Fruit fly (Drosophila melanogaster) whole organism, adult: ENCODE measurements around the gene p.
A peak's percentile ranks its signal among the peaks of the same experiment; 100 is the strongest.

Experiments
- CG11617 ChIP-seq: fragments of 200-800 bp; sonication (Bioruptor generic); optimal IDR thresholded peaks from 2 replicates; lab custom pipeline; 2017; ENCODE audit warnings: mild to moderate bottlenecking, missing biosample characterization, missing genetic modification reagents, missing genetic modification characterization
- CG12768 ChIP-seq: fragments of 200-800 bp; sonication (Bioruptor generic); optimal IDR thresholded peaks from 2 replicates; lab custom pipeline; 2017; ENCODE audit warnings: missing biosample characterization, missing genetic modification characterization, mild to moderate bottlenecking, moderate library complexity, missing genetic modification reagents
- CG14711 ChIP-seq: fragments of 200-800 bp; sonication (Bioruptor generic); optimal IDR thresholded peaks from 2 replicates; lab custom pipeline; 2018; ENCODE audit warnings: missing biosample characterization, mild to moderate bottlenecking, missing genetic modification characterization, moderate library complexity
- CG1620 ChIP-seq: fragments of 200-800 bp; sonication (Bioruptor generic); optimal IDR thresholded peaks from 2 replicates; lab custom pipeline; 2016; ENCODE audit warnings: missing biosample characterization, missing genetic modification characterization
- CG33017 ChIP-seq: fragments of 200-800 bp; sonication (Bioruptor generic); optimal IDR thresholded peaks from 2 replicates; lab custom pipeline; 2018; ENCODE audit warnings: missing biosample characterization, mild to moderate bottlenecking, missing genetic modification characterization, moderate library complexity
- CG5204 ChIP-seq: fragments of 200-800 bp; sonication (Bioruptor generic); optimal IDR thresholded peaks from 2 replicates; lab custom pipeline; 2016; ENCODE audit warnings: missing biosample characterization, missing genetic modification characterization
- CG7045 ChIP-seq: fragments of 200-800 bp; sonication (Bioruptor generic); optimal IDR thresholded peaks from 2 replicates; lab custom pipeline; 2017; ENCODE audit warnings: missing biosample characterization, mild to moderate bottlenecking, missing genetic modification characterization
- CG7101 ChIP-seq: fragments of 200-800 bp; sonication (Bioruptor generic); optimal IDR thresholded peaks from 2 replicates; lab custom pipeline; 2018; ENCODE audit warnings: missing biosample characterization, mild to moderate bottlenecking, missing genetic modification characterization, moderate library complexity
- Clk ChIP-seq: fragments of 200-800 bp; sonication (Bioruptor generic); optimal IDR thresholded peaks from 2 replicates; lab custom pipeline; 2017; ENCODE audit warnings: missing biosample characterization, missing genetic modification characterization
- Crg-1 ChIP-seq: fragments of 200-800 bp; sonication (Bioruptor generic); optimal IDR thresholded peaks from 2 replicates; lab custom pipeline; 2016; ENCODE audit warnings: missing biosample characterization, missing genetic modification characterization
- Hr96 ChIP-seq: fragments of 200-800 bp; sonication (Bioruptor generic); optimal IDR thresholded peaks from 2 replicates; lab custom pipeline; 2016; ENCODE audit warnings: missing biosample characterization, missing genetic modification characterization
- Mnt ChIP-seq: fragments of 200-800 bp; sonication (Bioruptor generic); optimal IDR thresholded peaks from 2 replicates; lab custom pipeline; 2016; ENCODE audit warnings: missing biosample characterization, mild to moderate bottlenecking, missing genetic modification characterization
- bab1 ChIP-seq: fragments of 200-800 bp; sonication (Bioruptor generic); optimal IDR thresholded peaks from 3 replicates; lab custom pipeline; 2019; ENCODE audit warnings: missing biosample characterization, mild to moderate bottlenecking, missing genetic modification characterization, moderate library complexity
- cic ChIP-seq: fragments of 200-800 bp; sonication (Bioruptor generic); optimal IDR thresholded peaks from 2 replicates; lab custom pipeline; 2017; ENCODE audit warnings: missing biosample characterization, mild to moderate bottlenecking, missing genetic modification characterization, moderate library complexity
- cnc ChIP-seq, 2 experiments: fragments of >200 bp; optimal IDR thresholded peaks; 2 replicates each; lab custom pipeline; 2017
- kay ChIP-seq: fragments of 200-800 bp; sonication (Bioruptor generic); peaks from one replicate; lab custom pipeline; 2016; ENCODE audit warnings: missing biosample characterization, missing genetic modification characterization, borderline replicate concordance
- ovo ChIP-seq: fragments of 200-800 bp; sonication (Bioruptor generic); optimal IDR thresholded peaks from 2 replicates; lab custom pipeline; 2016; ENCODE audit warnings: missing biosample characterization, missing genetic modification characterization
- pad ChIP-seq: fragments of 200-800 bp; sonication (Bioruptor generic); optimal IDR thresholded peaks from 3 replicates; lab custom pipeline; 2017; ENCODE audit warnings: missing biosample characterization, missing genetic modification characterization, mild to moderate bottlenecking, moderate library complexity, missing genetic modification reagents
- tj ChIP-seq: fragments of 200-800 bp; sonication (Bioruptor generic); optimal IDR thresholded peaks from 3 replicates; lab custom pipeline; 2017; ENCODE audit warnings: missing biosample characterization, mild to moderate bottlenecking, missing genetic modification characterization, moderate library complexity
- toe ChIP-seq: fragments of 200-800 bp; sonication (Bioruptor generic); optimal IDR thresholded peaks from 2 replicates; lab custom pipeline; 2016; ENCODE audit warnings: missing biosample characterization, missing genetic modification characterization

The p gene

dm6 chr3R:8712722-8713131 lies 42.2 kb upstream of the p start, which contains the start of gene CG8112:
Gene CG8112 (plus strand): TSS chr3R:8712933.
- TF ChIP-seq CG7045 (GFP tag; lab: Kevin White, UChicago), result peak; percentile 58
- TF ChIP-seq CG1620, result no peak
- TF ChIP-seq Crg-1 (GFP tag; lab: Kevin White, UChicago), result no peak
- TF ChIP-seq tj (GFP tag; lab: Kevin White, UChicago), result peak; percentile 83
- no peak for TF ChIP-seq toe (GFP tag; lab: Kevin White, UChicago)
- TF ChIP-seq bab1 (GFP tag; lab: Kevin White, UChicago), result peak; percentile 16
- TF ChIP-seq cic (GFP tag; lab: Kevin White, UChicago), result no peak
- no peak for TF ChIP-seq Mnt
- peak; percentile 87 for TF ChIP-seq CG11617 (GFP tag; lab: Kevin White, UChicago)
- TF ChIP-seq ovo (GFP tag; lab: Kevin White, UChicago), result peak; percentile 73
- no peak for TF ChIP-seq cnc (optimal IDR thresholded peaks at IDR 0.05; lab: Kevin White, UChicago)
- TF ChIP-seq Clk (GFP tag; lab: Kevin White, UChicago), result no peak
- TF ChIP-seq CG7101, result peak; percentile 78
- TF ChIP-seq Hr96, result no peak
- TF ChIP-seq CG5204 (GFP tag; lab: Kevin White, UChicago), result no peak
- peak; percentile 56 for TF ChIP-seq pad (GFP tag; lab: Kevin White, UChicago)
- TF ChIP-seq CG33017 (tag; lab: Kevin White, UChicago), result peak; percentile 69
- peak; percentile 73 for TF ChIP-seq CG14711 (tag; lab: Kevin White, UChicago)
- TF ChIP-seq CG12768 (GFP tag; lab: Kevin White, UChicago), result peak; percentile 45
- peak; percentile 76 for TF ChIP-seq kay (GFP tag; lab: Kevin White, UChicago)

DNA sequence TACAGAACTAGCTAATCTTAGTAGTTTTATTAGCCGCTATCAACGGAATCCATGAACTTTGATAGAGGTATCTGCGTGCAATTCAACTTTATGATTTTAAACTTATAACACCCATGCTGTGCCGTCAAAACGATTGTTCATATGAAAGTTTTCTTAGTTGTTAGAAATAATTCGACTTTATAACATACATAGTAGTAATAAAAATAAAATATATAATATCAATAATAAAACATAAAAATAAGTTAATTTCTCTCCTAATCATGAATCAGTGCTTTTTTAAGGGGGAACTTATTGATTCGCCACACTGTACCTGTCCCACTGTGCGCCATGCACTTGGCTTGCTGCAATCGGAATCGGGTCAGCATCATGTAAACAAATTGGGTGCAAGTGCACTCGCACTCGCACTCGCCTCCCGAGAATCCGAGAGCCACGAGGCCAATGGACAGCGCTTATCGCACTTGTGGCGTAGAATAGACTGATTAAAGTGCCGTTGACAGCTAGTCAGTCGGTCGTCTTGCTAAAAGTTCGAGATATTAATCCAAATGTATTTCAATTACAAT lies 41.5 kb upstream of the p start:
- TF ChIP-seq toe (GFP tag; lab: Kevin White, UChicago), result no peak
- TF ChIP-seq CG1620, result no peak
- peak; percentile 25 for TF ChIP-seq bab1 (GFP tag; lab: Kevin White, UChicago)
- no peak for TF ChIP-seq Crg-1 (GFP tag; lab: Kevin White, UChicago)
- TF ChIP-seq Hr96, result peak; percentile 83
- TF ChIP-seq Mnt, result peak; percentile 87
- peak; percentile 21 for TF ChIP-seq CG12768 (GFP tag; lab: Kevin White, UChicago)
- TF ChIP-seq cic (GFP tag; lab: Kevin White, UChicago), result peak; percentile 76
- no peak for TF ChIP-seq CG33017 (tag; lab: Kevin White, UChicago)
- TF ChIP-seq tj (GFP tag; lab: Kevin White, UChicago), result no peak
- TF ChIP-seq CG7045 (GFP tag; lab: Kevin White, UChicago), result no peak
- no peak for TF ChIP-seq CG14711 (tag; lab: Kevin White, UChicago)
- TF ChIP-seq Clk (GFP tag; lab: Kevin White, UChicago), result peak; percentile 30
- no peak for TF ChIP-seq CG11617 (GFP tag; lab: Kevin White, UChicago)
- no peak for TF ChIP-seq kay (GFP tag; lab: Kevin White, UChicago)
- TF ChIP-seq CG5204 (GFP tag; lab: Kevin White, UChicago), result peak; percentile 1
- TF ChIP-seq CG7101, result peak; percentile 60
- no peak for TF ChIP-seq cnc (optimal IDR thresholded peaks at IDR 0.05; lab: Kevin White, UChicago)
- no peak for TF ChIP-seq pad (GFP tag; lab: Kevin White, UChicago)
- peak; percentile 11 for TF ChIP-seq ovo (GFP tag; lab: Kevin White, UChicago)

- TF ChIP-seq Hr96, result no peak
- TF ChIP-seq CG7101, result no peak
- TF ChIP-seq cic (GFP tag; lab: Kevin White, UChicago), result no peak
- TF ChIP-seq Mnt, result no peak
- no peak for TF ChIP-seq CG11617 (GFP tag; lab: Kevin White, UChicago)
- TF ChIP-seq CG7045 (GFP tag; lab: Kevin White, UChicago), result no peak
Measured at dm6 chr3R:8707166-8707565, 36.7 kb upstream of the p start.

- TF ChIP-seq CG7045 (GFP tag; lab: Kevin White, UChicago), result no peak
- TF ChIP-seq Hr96, result no peak
- TF ChIP-seq CG14711 (tag; lab: Kevin White, UChicago), result no peak
- no peak for TF ChIP-seq CG33017 (tag; lab: Kevin White, UChicago)
- no peak for TF ChIP-seq kay (GFP tag; lab: Kevin White, UChicago)
Measured at dm6 chr3R:8705323-8706097, 35.0 kb upstream of the p start.

DNA sequence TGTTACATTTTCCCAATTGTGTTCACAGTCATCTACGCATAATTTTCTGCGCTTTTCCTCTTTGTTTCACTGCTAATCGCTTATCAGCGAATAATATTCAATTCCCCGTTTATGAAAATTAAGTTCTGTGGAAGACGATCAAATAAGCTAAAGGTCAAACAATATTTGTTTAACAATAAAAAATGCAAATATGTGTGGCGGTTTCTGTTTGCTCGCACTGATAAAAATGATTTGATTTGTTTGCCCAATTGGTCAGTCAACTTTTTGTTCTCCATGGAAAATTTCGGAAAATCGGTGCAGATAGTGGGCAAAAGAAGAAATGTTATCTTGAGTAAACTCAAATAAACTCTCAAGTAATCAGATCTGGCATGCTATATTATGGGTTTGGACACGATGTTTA lies 34.2 kb upstream of the p start:
- TF ChIP-seq CG33017 (tag; lab: Kevin White, UChicago), result no peak
- TF ChIP-seq Crg-1 (GFP tag; lab: Kevin White, UChicago), result no peak
- no peak for TF ChIP-seq CG7101
- TF ChIP-seq Clk (GFP tag; lab: Kevin White, UChicago), result no peak
- no peak for TF ChIP-seq Hr96
- no peak for TF ChIP-seq cic (GFP tag; lab: Kevin White, UChicago)
- TF ChIP-seq ovo (GFP tag; lab: Kevin White, UChicago), result no peak
- TF ChIP-seq CG1620, result no peak
- no peak for TF ChIP-seq CG11617 (GFP tag; lab: Kevin White, UChicago)
- TF ChIP-seq CG14711 (tag; lab: Kevin White, UChicago), result no peak
- TF ChIP-seq kay (GFP tag; lab: Kevin White, UChicago), result no peak
- no peak for TF ChIP-seq Mnt
- TF ChIP-seq CG5204 (GFP tag; lab: Kevin White, UChicago), result no peak

dm6 chr3R:8701197-8701596 lies 30.7 kb upstream of the p start:
- TF ChIP-seq CG12768 (GFP tag; lab: Kevin White, UChicago) (no peak), CG1620 (no peak)
